Worm (Caenorhabditis elegans) whole organism, young adult: Measurements from ENCODE around the gene nbs-1.
A peak's percentile ranks its signal among the peaks of the same experiment; 100 is the strongest.

Experiments
- C17E4.6 ChIP-seq: fragments of 200-800 bp; sonication (Bioruptor generic); IDR thresholded peaks from 2 replicates; pipeline ENCODE4 v1.3.6; 2022; ENCODE audit warnings: missing genetic modification reagents, missing genetic modification characterization, missing compliant biosample characterization
- D2030.7 ChIP-seq: fragments of 200-800 bp; sonication (Bioruptor generic); IDR thresholded peaks from 2 replicates; pipeline ENCODE4 v1.3.6; 2022; ENCODE audit warnings: missing genetic modification reagents, missing genetic modification characterization, missing compliant biosample characterization
- F23B12.7 ChIP-seq: sonication (generic microtip); optimal IDR thresholded peaks from 2 replicates; lab custom pipeline; 2017; ENCODE audit warnings: missing genetic modification characterization, mild to moderate bottlenecking, missing compliant biosample characterization, antibody characterized with exemption, moderate library complexity; ENCODE audit not compliant: insufficient read depth
- F39B2.1 ChIP-seq: fragments of 200-800 bp; sonication (Bioruptor generic); IDR thresholded peaks from 2 replicates; pipeline ENCODE4 v1.3.6; 2022; ENCODE audit warnings: missing genetic modification reagents, missing genetic modification characterization, missing compliant biosample characterization
- Y56A3A.18 ChIP-seq: fragments of 200-800 bp; sonication (Bioruptor generic); IDR thresholded peaks from 2 replicates; pipeline ENCODE4 v1.3.6; 2022; ENCODE audit warnings: missing genetic modification reagents, missing genetic modification characterization, missing compliant biosample characterization
- Y95B8A.8 ChIP-seq: fragments of 200-800 bp; sonication (Bioruptor generic); IDR thresholded peaks from 2 replicates; pipeline ENCODE4 v1.3.6; 2022; ENCODE audit warnings: missing genetic modification reagents, missing genetic modification characterization, missing compliant biosample characterization
- ZK185.1 ChIP-seq: sonication (generic microtip); optimal IDR thresholded peaks from 2 replicates; lab custom pipeline; 2016; ENCODE audit warnings: mild to moderate bottlenecking, missing genetic modification characterization, missing compliant biosample characterization; ENCODE audit not compliant: poor library complexity, severe bottlenecking
- atf-7 ChIP-seq: sonication (generic microtip); optimal IDR thresholded peaks from 2 replicates; lab custom pipeline; 2017; ENCODE audit warnings: mild to moderate bottlenecking, missing genetic modification characterization, missing compliant biosample characterization
- athp-1 ChIP-seq: sonication (generic microtip); optimal IDR thresholded peaks from 2 replicates; lab custom pipeline; 2017; ENCODE audit warnings: mild to moderate bottlenecking, missing genetic modification characterization, missing compliant biosample characterization
- attf-3 ChIP-seq: fragments of 200-800 bp; sonication (Bioruptor generic); conservative IDR thresholded peaks from 2 replicates; pipeline ENCODE4 v1.3.6; 2022; ENCODE audit warnings: missing genetic modification reagents, missing genetic modification characterization, missing compliant biosample characterization
- attf-5 ChIP-seq: fragments of 200-800 bp; sonication (Bioruptor generic); optimal IDR thresholded peaks from 2 replicates; lab custom pipeline; 2018; ENCODE audit warnings: mild to moderate bottlenecking, missing genetic modification characterization, missing compliant biosample characterization
- attf-6 ChIP-seq: fragments of 200-800 bp; sonication (Bioruptor generic); IDR thresholded peaks from 2 replicates; pipeline ENCODE4 v1.3.6; 2022; ENCODE audit warnings: missing genetic modification reagents, missing genetic modification characterization, missing compliant biosample characterization
- bed-2 ChIP-seq: fragments of 200-800 bp; sonication (Bioruptor generic); IDR thresholded peaks from 2 replicates; pipeline ENCODE4 v1.3.6; 2022; ENCODE audit warnings: missing genetic modification reagents, missing genetic modification characterization, missing compliant biosample characterization
- cebp-2 ChIP-seq: fragments of 200-800 bp; sonication (Bioruptor generic); IDR thresholded peaks from 2 replicates; pipeline ENCODE4 v1.3.6; 2022; ENCODE audit warnings: missing genetic modification characterization, missing compliant biosample characterization
- ceh-100 ChIP-seq: fragments of 200-800 bp; sonication (Bioruptor generic); IDR thresholded peaks from 2 replicates; pipeline ENCODE4 v1.3.6; 2022; ENCODE audit warnings: missing genetic modification reagents, missing genetic modification characterization, missing compliant biosample characterization
- ceh-40 ChIP-seq: fragments of 200-800 bp; sonication (Bioruptor generic); IDR thresholded peaks from 2 replicates; pipeline ENCODE4 v1.3.6; 2022; ENCODE audit warnings: missing genetic modification characterization, missing compliant biosample characterization
- ceh-79 ChIP-seq: sonication (generic microtip); optimal IDR thresholded peaks from 2 replicates; lab custom pipeline; 2017; ENCODE audit warnings: mild to moderate bottlenecking, missing genetic modification characterization, missing compliant biosample characterization
- ceh-91 ChIP-seq: fragments of 200-800 bp; sonication (Bioruptor generic); IDR thresholded peaks from 2 replicates; pipeline ENCODE4 v1.3.6; 2022; ENCODE audit warnings: missing genetic modification reagents, missing genetic modification characterization, missing compliant biosample characterization
- chd-7 ChIP-seq: sonication (generic microtip); optimal IDR thresholded peaks from 2 replicates; lab custom pipeline; 2016; ENCODE audit warnings: mild to moderate bottlenecking, missing genetic modification characterization, moderate library complexity, missing compliant biosample characterization
- dpff-1 ChIP-seq: sonication (generic microtip); optimal IDR thresholded peaks from 2 replicates; lab custom pipeline; 2017; ENCODE audit warnings: mild to moderate bottlenecking, missing genetic modification characterization, missing compliant biosample characterization
- dpl-1 ChIP-seq: fragments of 150-350 bp; optimal IDR thresholded peaks from 2 replicates; lab custom pipeline; 2014; ENCODE audit warnings: missing biosample characterization, missing genetic modification reagents, missing genetic modification characterization
- efl-1 ChIP-seq: fragments of 150-350 bp; optimal IDR thresholded peaks from 2 replicates; lab custom pipeline; 2014; ENCODE audit warnings: missing biosample characterization, missing genetic modification reagents, missing genetic modification characterization
- hmg-1.2 ChIP-seq: fragments of 200-800 bp; sonication (Bioruptor generic); IDR thresholded peaks from 2 replicates; pipeline ENCODE4 v1.3.6; 2022; ENCODE audit warnings: missing genetic modification reagents, missing genetic modification characterization, missing compliant biosample characterization
- hmg-20 ChIP-seq: fragments of 200-800 bp; sonication (Bioruptor generic); IDR thresholded peaks from 2 replicates; pipeline ENCODE4 v1.3.6; 2022; ENCODE audit warnings: missing genetic modification reagents, missing genetic modification characterization, missing compliant biosample characterization
- hrde-1 ChIP-seq: sonication (generic microtip); optimal IDR thresholded peaks from 2 replicates; lab custom pipeline; 2016; ENCODE audit warnings: missing genetic modification characterization, mild to moderate bottlenecking, missing compliant biosample characterization, moderate library complexity, missing genotype, missing genetic modification reagents, borderline replicate concordance
- hsf-1 ChIP-seq: fragments of 200-800 bp; sonication (Bioruptor generic); IDR thresholded peaks from 2 replicates; pipeline ENCODE4 v1.3.6; 2022; ENCODE audit warnings: missing genetic modification reagents, missing genetic modification characterization, missing compliant biosample characterization
- lag-1 ChIP-seq: fragments of 200-800 bp; sonication (Bioruptor generic); IDR thresholded peaks from 2 replicates; pipeline ENCODE4 v1.3.6; 2022; ENCODE audit warnings: missing genetic modification reagents, missing genetic modification characterization, missing compliant biosample characterization
- lin-35 ChIP-seq, 3 experiments: fragments of 150-350 bp in 2 of 3; sonication (generic microtip) in 1 of 3; optimal IDR thresholded peaks; 2 replicates each; lab custom pipeline; 2014 to 2018; ENCODE audit warnings: missing biosample characterization in 3 of 3, missing genetic modification characterization in 3 of 3, missing genetic modification reagents in 3 of 3
- lin-40 ChIP-seq: sonication (generic microtip); optimal IDR thresholded peaks from 2 replicates; lab custom pipeline; 2016; ENCODE audit warnings: missing genetic modification characterization, mild to moderate bottlenecking, missing compliant biosample characterization, missing genotype, missing genetic modification reagents
- lin-54 ChIP-seq: fragments of 200-800 bp; sonication (Bioruptor generic); optimal IDR thresholded peaks from 2 replicates; lab custom pipeline; 2018; ENCODE audit warnings: mild to moderate bottlenecking, missing genetic modification characterization, missing compliant biosample characterization
- lir-1 ChIP-seq: fragments of 200-800 bp; sonication (Bioruptor generic); conservative IDR thresholded peaks from 2 replicates; pipeline ENCODE4 v1.3.6; 2022; ENCODE audit warnings: missing genetic modification reagents, missing genetic modification characterization, missing compliant biosample characterization
- madf-3 ChIP-seq: fragments of 200-800 bp; sonication (Bioruptor generic); IDR thresholded peaks from 2 replicates; pipeline ENCODE4 v1.3.6; 2022; ENCODE audit warnings: missing genetic modification reagents, missing genetic modification characterization, missing compliant biosample characterization
- madf-6 ChIP-seq: fragments of 200-800 bp; sonication (Bioruptor generic); IDR thresholded peaks from 2 replicates; pipeline ENCODE4 v1.3.6; 2022; ENCODE audit warnings: missing genetic modification reagents, missing genetic modification characterization, missing compliant biosample characterization
- mcd-1 ChIP-seq: fragments of 200-800 bp; sonication (Bioruptor generic); IDR thresholded peaks from 2 replicates; pipeline ENCODE4 v1.3.6; 2022; ENCODE audit warnings: missing genetic modification reagents, missing genetic modification characterization, missing compliant biosample characterization
- mes-4 ChIP-seq: sonication (generic microtip); optimal IDR thresholded peaks from 2 replicates; lab custom pipeline; 2016; ENCODE audit warnings: missing genotype, missing genetic modification characterization, missing compliant biosample characterization
- mxl-1 ChIP-seq: sonication (generic microtip); optimal IDR thresholded peaks from 2 replicates; lab custom pipeline; 2016; ENCODE audit warnings: missing genetic modification characterization, missing compliant biosample characterization
- nfya-2 ChIP-seq: fragments of 200-800 bp; sonication (Bioruptor generic); IDR thresholded peaks from 2 replicates; pipeline ENCODE4 v1.3.6; 2022; ENCODE audit warnings: missing genetic modification reagents, missing genetic modification characterization, missing compliant biosample characterization
- nfyb-1 ChIP-seq: fragments of 200-800 bp; sonication (Bioruptor generic); IDR thresholded peaks from 2 replicates; pipeline ENCODE4 v1.3.6; 2022; ENCODE audit warnings: missing genetic modification reagents, missing genetic modification characterization, missing compliant biosample characterization
- pbrm-1 ChIP-seq: fragments of 200-800 bp; sonication (Bioruptor generic); IDR thresholded peaks from 2 replicates; pipeline ENCODE4 v1.3.6; 2022; ENCODE audit warnings: missing genetic modification reagents, missing genetic modification characterization, missing compliant biosample characterization
- rec-8 ChIP-seq, 2 experiments: sonication (generic microtip); optimal IDR thresholded peaks; 2 replicates each; lab custom pipeline; 2016; ENCODE audit warnings: mild to moderate bottlenecking in 2 of 2, missing genetic modification characterization in 2 of 2, missing genetic modification reagents in 2 of 2, missing genotype in 2 of 2, missing biosample characterization in 1 of 2, missing compliant biosample characterization in 1 of 2, moderate library complexity in 1 of 2
- sea-2 ChIP-seq: fragments of 200-800 bp; sonication (Bioruptor generic); IDR thresholded peaks from 2 replicates; pipeline ENCODE4 v1.3.6; 2022; ENCODE audit warnings: missing genetic modification characterization, missing compliant biosample characterization
- snpc-1.1 ChIP-seq: sonication (generic microtip); optimal IDR thresholded peaks from 2 replicates; lab custom pipeline; 2017; ENCODE audit warnings: missing genetic modification characterization, mild to moderate bottlenecking, missing compliant biosample characterization, antibody characterized with exemption, moderate library complexity, missing genotype, missing genetic modification reagents; ENCODE audit not compliant: insufficient read depth
- tbx-9 ChIP-seq: sonication (generic microtip); optimal IDR thresholded peaks from 2 replicates; lab custom pipeline; 2016; ENCODE audit warnings: borderline replicate concordance, missing genetic modification characterization, inconsistent platforms, missing compliant biosample characterization
- unc-62 ChIP-seq: fragments of 150-350 bp; optimal IDR thresholded peaks from 2 replicates; lab custom pipeline; 2014; ENCODE audit warnings: missing biosample characterization, missing genetic modification reagents, missing genetic modification characterization
- zim-3 ChIP-seq: sonication (generic microtip); optimal IDR thresholded peaks from 2 replicates; lab custom pipeline; 2017; ENCODE audit warnings: mild to moderate bottlenecking, missing genetic modification characterization, moderate library complexity, missing compliant biosample characterization

The nbs-1 gene

DNA sequence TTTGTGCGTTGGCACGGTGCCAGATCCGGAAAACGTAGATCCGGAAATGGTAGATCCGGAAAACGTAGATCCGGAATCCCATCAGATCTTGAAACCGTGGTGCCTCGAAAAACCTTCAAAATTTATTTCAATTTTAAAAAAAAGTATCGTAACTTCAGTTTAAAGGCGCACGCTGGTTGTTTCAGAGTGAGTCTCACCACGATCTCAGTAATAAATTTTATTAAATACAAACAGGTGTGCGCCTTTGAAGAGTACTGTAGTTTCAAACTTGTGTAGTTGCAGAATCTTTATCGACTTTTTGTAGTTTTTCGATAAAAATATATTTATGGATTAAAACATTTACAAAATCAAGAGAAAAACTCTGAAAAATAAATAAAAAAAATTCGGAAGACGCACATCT lies 45.6 kb downstream of the nbs-1 start (continued):
- TF ChIP-seq bed-2 (GFP tag; lab: Robert Waterston, UW), result no peak
- peak; percentile 75 for TF ChIP-seq lin-54 (GFP tag; lab: Kevin White, UChicago)
- no peak for TF ChIP-seq atf-7 (tag; lab: Kevin White, UChicago)
- no peak for TF ChIP-seq nfyb-1
- no peak for TF ChIP-seq unc-62 (GFP tag; lab: Kevin White, UChicago)
- peak; percentile 19; the same call in 1 of the 2 replicates for TF ChIP-seq F39B2.1 (GFP tag; lab: Robert Waterston, UW)
- peak; percentile 66 for TF ChIP-seq athp-1 (tag; lab: Kevin White, UChicago)
- no peak for TF ChIP-seq ceh-79 (tag; lab: Kevin White, UChicago)
- TF ChIP-seq lin-40, result no peak
- TF ChIP-seq ceh-40 (GFP tag; lab: Robert Waterston, UW), result no peak
- TF ChIP-seq snpc-1.1 (tag; lab: Kevin White, UChicago), result peak; percentile 37
- no peak for TF ChIP-seq ZK185.1 (tag; lab: Kevin White, UChicago)
- TF ChIP-seq ceh-91 (GFP tag; lab: Robert Waterston, UW), result peak; percentile 88
- peak; percentile 61; the same call in 1 of the 2 replicates for TF ChIP-seq mcd-1
- no peak for TF ChIP-seq mxl-1
- TF ChIP-seq chd-7, result no peak
- peak; percentile 58; the same call in 1 of the 2 replicates for TF ChIP-seq madf-3
- peak; percentile 98 for TF ChIP-seq madf-6 (GFP tag; lab: Robert Waterston, UW)
- TF ChIP-seq hrde-1 (tag; lab: Kevin White, UChicago), result no peak
- TF ChIP-seq Y95B8A.8 (GFP tag; lab: Robert Waterston, UW), result no peak
- no peak for TF ChIP-seq mes-4 (tag; lab: Kevin White, UChicago)
- TF ChIP-seq D2030.7 (GFP tag; lab: Robert Waterston, UW), result peak; percentile 84
- TF ChIP-seq C17E4.6 (GFP tag; lab: Robert Waterston, UW), result no peak
- no peak for TF ChIP-seq dpff-1 (tag; lab: Kevin White, UChicago)
- TF ChIP-seq hsf-1 (GFP tag; lab: Robert Waterston, UW), result 0 out of 2 replicates have a peak, but pooled peaks have one; percentile 25
- TF ChIP-seq, all 124 proteins: peak for 25

DNA sequence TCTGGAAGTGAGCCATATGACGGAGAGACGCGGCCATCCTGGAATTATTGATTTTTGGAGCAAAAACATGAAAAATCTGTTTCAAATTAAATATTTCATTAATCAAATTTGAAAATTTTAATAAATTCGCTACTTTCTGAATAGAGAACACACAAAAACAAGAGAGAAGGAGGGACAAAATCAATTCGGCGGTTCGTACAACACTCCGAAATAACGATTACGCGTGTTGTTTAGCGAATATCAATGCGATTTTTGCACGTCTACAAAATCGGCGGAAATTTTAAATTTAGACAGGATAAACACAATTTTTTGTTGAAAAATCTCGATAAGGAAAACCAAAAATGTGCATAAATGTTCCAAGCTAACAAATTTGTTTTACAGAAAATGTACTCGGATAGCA lies 46.4 kb downstream of the nbs-1 start, which contains the start of the genes sdhd-1 and ilkp-1:
Gene sdhd-1 (minus strand): TSS at position 38 of the 400 bp plus-strand sequence.
Gene ilkp-1 (plus strand): TSS at position 380 of the 400 bp plus-strand sequence.
- TF ChIP-seq zim-3 (tag; lab: Kevin White, UChicago), result no peak
- peak; percentile 90 for TF ChIP-seq attf-3 (GFP tag; lab: Robert Waterston, UW)
- TF ChIP-seq cebp-2 (GFP tag; lab: Robert Waterston, UW), result no peak
- TF ChIP-seq hmg-20 (GFP tag; lab: Robert Waterston, UW), result no peak
- no peak for TF ChIP-seq rec-8 (tag; optimal IDR thresholded peaks at IDR 0.05; lab: Kevin White, UChicago)
- no peak for TF ChIP-seq F23B12.7 (tag; lab: Kevin White, UChicago)
- TF ChIP-seq hsf-1 (GFP tag; lab: Robert Waterston, UW), result no peak
- no peak for TF ChIP-seq pbrm-1 (GFP tag; lab: Robert Waterston, UW)
- peak; percentile 33 for TF ChIP-seq efl-1 (GFP tag; lab: Kevin White, UChicago)
- no peak for TF ChIP-seq dpff-1 (tag; lab: Kevin White, UChicago)
- TF ChIP-seq lin-54 (GFP tag; lab: Kevin White, UChicago), result peak; percentile 55
- TF ChIP-seq mcd-1, result no peak
- no peak for TF ChIP-seq lag-1 (GFP tag; lab: Robert Waterston, UW)
- no peak for TF ChIP-seq sea-2 (GFP tag; lab: Robert Waterston, UW)
- TF ChIP-seq ceh-79 (tag; lab: Kevin White, UChicago), result no peak
- TF ChIP-seq lir-1 (GFP tag; lab: Robert Waterston, UW), result no peak
- no peak for TF ChIP-seq hrde-1 (tag; lab: Kevin White, UChicago)
- no peak for TF ChIP-seq lin-40
- no peak for TF ChIP-seq attf-6 (GFP tag; lab: Robert Waterston, UW)
- no peak for TF ChIP-seq madf-3
- no peak for TF ChIP-seq ceh-100 (GFP tag; lab: Robert Waterston, UW)
- TF ChIP-seq attf-5 (GFP tag; lab: Kevin White, UChicago), result peak; percentile 20
- TF ChIP-seq lin-35 (GFP tag; optimal IDR thresholded peaks at IDR 0.05; lab: Kevin White, UChicago), result peak in 1 of 3 experiments; percentile 54
- no peak for TF ChIP-seq C17E4.6 (GFP tag; lab: Robert Waterston, UW)
- peak; percentile 48; the same call in 1 of the 2 replicates for TF ChIP-seq hmg-1.2 (GFP tag; lab: Robert Waterston, UW)
- TF ChIP-seq tbx-9 (tag; lab: Kevin White, UChicago), result no peak
- no peak for TF ChIP-seq Y56A3A.18 (GFP tag; lab: Robert Waterston, UW)
- no peak for TF ChIP-seq mes-4 (tag; lab: Kevin White, UChicago)
- TF ChIP-seq madf-6 (GFP tag; lab: Robert Waterston, UW), result no peak
- TF ChIP-seq dpl-1, result no peak
- TF ChIP-seq nfya-2, result no peak
